Worm (Caenorhabditis elegans): ENCODE data around the gene npr-11.

Gene npr-11

DNA sequence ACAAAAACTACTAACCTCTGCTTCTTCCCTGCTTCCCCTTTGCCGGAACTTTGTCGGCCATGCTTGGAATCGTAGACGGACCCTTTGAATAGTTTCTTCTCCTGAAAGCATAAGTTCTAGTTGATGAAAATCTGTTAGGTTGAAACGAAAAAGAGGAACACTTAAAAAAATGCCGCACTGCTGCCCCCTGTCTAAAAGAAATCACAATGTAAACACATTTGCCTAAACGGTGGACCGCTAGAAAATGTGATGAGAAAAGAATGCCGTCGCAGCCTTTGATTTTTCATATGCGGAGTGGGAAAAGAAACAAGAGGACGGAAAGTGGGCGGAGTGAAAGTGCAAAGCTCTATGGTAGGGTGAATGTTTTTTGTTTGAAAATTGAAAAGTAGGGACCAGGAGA, 49.4 kb downstream of the npr-11 start, which contains the start of gene T13G4.7:
T13G4.7 (minus strand) TSS at position 101 of the 400 bp plus-strand sequence.
- TF ChIP-seq ama-1 (optimal IDR thresholded peaks at IDR 0.05), result no peak
- no peak for TF ChIP-seq hnd-1 (tag; optimal IDR thresholded peaks at IDR 0.05)
- no peak for TF ChIP-seq pes-1 (GFP tag; IDR thresholded peaks at IDR 0.05)
- no peak for TF ChIP-seq flt-1 (GFP tag; IDR thresholded peaks at IDR 0.05)
- TF ChIP-seq hmg-4 (GFP tag; optimal IDR thresholded peaks at IDR 0.05), result no peak
- no peak for TF ChIP-seq F13C5.2 (tag; optimal IDR thresholded peaks at IDR 0.05)
- TF ChIP-seq scrt-1 (GFP tag; IDR thresholded peaks at IDR 0.05), result no peak
- TF ChIP-seq ceh-13 (GFP tag; optimal IDR thresholded peaks at IDR 0.05), result no peak
- no peak for TF ChIP-seq tra-4 (tag; optimal IDR thresholded peaks at IDR 0.05)
- no peak for TF ChIP-seq aly-1 (tag; optimal IDR thresholded peaks at IDR 0.05)
- no peak for TF ChIP-seq ceh-36 (tag; optimal IDR thresholded peaks at IDR 0.05)
- no peak for TF ChIP-seq B0310.2 (tag; optimal IDR thresholded peaks at IDR 0.05)

ce11 chrX:1202638-1203037, 52.8 kb downstream of the npr-11 start:
- no peak for TF ChIP-seq B0310.2 (tag; optimal IDR thresholded peaks at IDR 0.05)
- TF ChIP-seq tra-4 (tag; optimal IDR thresholded peaks at IDR 0.05), result no peak
- no peak for TF ChIP-seq ama-1 (optimal IDR thresholded peaks at IDR 0.05)
- no peak for TF ChIP-seq pes-1 (GFP tag; IDR thresholded peaks at IDR 0.05)
- no peak for TF ChIP-seq tbx-11 (GFP tag; IDR thresholded peaks at IDR 0.05)
- no peak for TF ChIP-seq hmbx-1 (tag; optimal IDR thresholded peaks at IDR 0.05)
- no peak for TF ChIP-seq ets-7 (tag; optimal IDR thresholded peaks at IDR 0.05)
- no peak for TF ChIP-seq scrt-1 (GFP tag; IDR thresholded peaks at IDR 0.05)
- TF ChIP-seq tbx-37 (GFP tag; conservative IDR thresholded peaks at IDR 0.05), result no peak
- TF ChIP-seq sea-1 (GFP tag; conservative IDR thresholded peaks at IDR 0.05), result no peak
- no peak for TF ChIP-seq hmg-4 (GFP tag; optimal IDR thresholded peaks at IDR 0.05)
- TF ChIP-seq ceh-13 (GFP tag; optimal IDR thresholded peaks at IDR 0.05), result no peak
- TF ChIP-seq hnd-1 (tag; optimal IDR thresholded peaks at IDR 0.05), result no peak
- TF ChIP-seq flt-1 (GFP tag; IDR thresholded peaks at IDR 0.05), result no peak

Data from whole organism, early embryonic.